Worm (Caenorhabditis elegans) whole organism, young adult: Measurements from ENCODE around the gene mboa-4.

Experiments used
- B0019.2 ChIP-seq: fragments of 200-800 bp; sonication (Bioruptor generic); conservative IDR thresholded peaks from 2 replicates; pipeline ENCODE4 v1.3.6; 2022; ENCODE audit warnings: missing genetic modification reagents, missing genetic modification characterization, missing compliant biosample characterization
- B0035.1 ChIP-seq: sonication (generic microtip); optimal IDR thresholded peaks from 2 replicates; lab custom pipeline; 2016; ENCODE audit warnings: missing genetic modification characterization, mild to moderate bottlenecking, missing compliant biosample characterization, missing genotype, missing genetic modification reagents
- B0336.3 ChIP-seq: fragments of 200-800 bp; sonication (Bioruptor generic); IDR thresholded peaks from 2 replicates; pipeline ENCODE4 v1.3.6; 2022; ENCODE audit warnings: missing genetic modification characterization, missing compliant biosample characterization
- C17E4.6 ChIP-seq: fragments of 200-800 bp; sonication (Bioruptor generic); IDR thresholded peaks from 2 replicates; pipeline ENCODE4 v1.3.6; 2022; ENCODE audit warnings: missing genetic modification reagents, missing genetic modification characterization, missing compliant biosample characterization
- D2030.7 ChIP-seq: fragments of 200-800 bp; sonication (Bioruptor generic); IDR thresholded peaks from 2 replicates; pipeline ENCODE4 v1.3.6; 2022; ENCODE audit warnings: missing genetic modification reagents, missing genetic modification characterization, missing compliant biosample characterization
- F22D6.2 ChIP-seq: sonication (generic microtip); optimal IDR thresholded peaks from 2 replicates; lab custom pipeline; 2016; ENCODE audit warnings: mild to moderate bottlenecking, missing genetic modification characterization, missing compliant biosample characterization
- F33H1.4 ChIP-seq: fragments of 200-800 bp; sonication (Bioruptor generic); IDR thresholded peaks from 2 replicates; pipeline ENCODE4 v1.3.6; 2022; ENCODE audit warnings: missing genetic modification reagents, missing genetic modification characterization, missing compliant biosample characterization
- F55B11.4 ChIP-seq: sonication (generic microtip); optimal IDR thresholded peaks from 2 replicates; lab custom pipeline; 2016; ENCODE audit warnings: missing compliant biosample characterization, missing genetic modification characterization, borderline replicate concordance; ENCODE audit not compliant: insufficient read depth
- K11D2.4 ChIP-seq: fragments of 200-800 bp; sonication (Bioruptor generic); IDR thresholded peaks from 2 replicates; pipeline ENCODE4 v1.3.6; 2022; ENCODE audit warnings: missing genetic modification reagents, missing genetic modification characterization, missing compliant biosample characterization
- K12H6.12 ChIP-seq: fragments of 200-800 bp; sonication (Bioruptor generic); optimal IDR thresholded peaks from 2 replicates; lab custom pipeline; 2018; ENCODE audit warnings: mild to moderate bottlenecking, missing genetic modification characterization, missing compliant biosample characterization
- Y53F4B.3 ChIP-seq: fragments of 200-800 bp; sonication (Bioruptor generic); IDR thresholded peaks from 2 replicates; pipeline ENCODE4 v1.3.6; 2022; ENCODE audit warnings: missing genetic modification reagents, missing genetic modification characterization, missing compliant biosample characterization
- Y53G8AR.9 ChIP-seq: fragments of 200-800 bp; sonication (Bioruptor generic); conservative IDR thresholded peaks from 2 replicates; pipeline ENCODE4 v1.3.6; 2022; ENCODE audit warnings: missing genetic modification reagents, missing genetic modification characterization, missing compliant biosample characterization
- ZK185.1 ChIP-seq: sonication (generic microtip); optimal IDR thresholded peaks from 2 replicates; lab custom pipeline; 2016; ENCODE audit warnings: mild to moderate bottlenecking, missing genetic modification characterization, missing compliant biosample characterization; ENCODE audit not compliant: poor library complexity, severe bottlenecking
- akir-1 ChIP-seq: fragments of 200-800 bp; sonication (Bioruptor generic); optimal IDR thresholded peaks from 2 replicates; lab custom pipeline; 2018; ENCODE audit warnings: mild to moderate bottlenecking, missing genetic modification characterization, moderate library complexity, missing compliant biosample characterization
- attf-5 ChIP-seq: fragments of 200-800 bp; sonication (Bioruptor generic); optimal IDR thresholded peaks from 2 replicates; lab custom pipeline; 2018; ENCODE audit warnings: mild to moderate bottlenecking, missing genetic modification characterization, missing compliant biosample characterization
- ccch-3 ChIP-seq: fragments of 200-800 bp; sonication (Bioruptor generic); optimal IDR thresholded peaks from 2 replicates; lab custom pipeline; 2018; ENCODE audit warnings: mild to moderate bottlenecking, missing genetic modification characterization, missing compliant biosample characterization
- cebp-1 ChIP-seq, 2 experiments: fragments of 200-800 bp in 1 of 2; sonication (Bioruptor generic) in 1 of 2; sonication (generic microtip) in 1 of 2; IDR thresholded peaks in 1 of 2; optimal IDR thresholded peaks in 1 of 2; 2 replicates each; pipeline versions ENCODE4 v1.3.6 to Lab custom; 2017 to 2022; ENCODE audit warnings: missing compliant biosample characterization in 2 of 2, missing genetic modification characterization in 2 of 2, mild to moderate bottlenecking in 1 of 2, missing genetic modification reagents in 1 of 2, moderate library complexity in 1 of 2
- ceh-91 ChIP-seq: fragments of 200-800 bp; sonication (Bioruptor generic); IDR thresholded peaks from 2 replicates; pipeline ENCODE4 v1.3.6; 2022; ENCODE audit warnings: missing genetic modification reagents, missing genetic modification characterization, missing compliant biosample characterization
- chd-7 ChIP-seq: sonication (generic microtip); optimal IDR thresholded peaks from 2 replicates; lab custom pipeline; 2016; ENCODE audit warnings: mild to moderate bottlenecking, missing genetic modification characterization, moderate library complexity, missing compliant biosample characterization
- die-1 ChIP-seq: sonication (generic microtip); optimal IDR thresholded peaks from 2 replicates; lab custom pipeline; 2016; ENCODE audit warnings: missing genotype, mild to moderate bottlenecking, missing genetic modification characterization, missing compliant biosample characterization
- efl-1 ChIP-seq: fragments of 150-350 bp; optimal IDR thresholded peaks from 2 replicates; lab custom pipeline; 2014; ENCODE audit warnings: missing biosample characterization, missing genetic modification reagents, missing genetic modification characterization
- egl-18 ChIP-seq: fragments of 200-800 bp; sonication (Bioruptor generic); IDR thresholded peaks from 2 replicates; pipeline ENCODE4 v1.3.6; 2022; ENCODE audit warnings: missing genetic modification reagents, missing genetic modification characterization, missing compliant biosample characterization
- fkh-3 ChIP-seq: sonication (generic microtip); optimal IDR thresholded peaks from 2 replicates; lab custom pipeline; 2016; ENCODE audit warnings: mild to moderate bottlenecking, missing genetic modification characterization, missing compliant biosample characterization
- hmg-1.2 ChIP-seq: fragments of 200-800 bp; sonication (Bioruptor generic); IDR thresholded peaks from 2 replicates; pipeline ENCODE4 v1.3.6; 2022; ENCODE audit warnings: missing genetic modification reagents, missing genetic modification characterization, missing compliant biosample characterization
- hmg-20 ChIP-seq: fragments of 200-800 bp; sonication (Bioruptor generic); IDR thresholded peaks from 2 replicates; pipeline ENCODE4 v1.3.6; 2022; ENCODE audit warnings: missing genetic modification reagents, missing genetic modification characterization, missing compliant biosample characterization
- hrde-1 ChIP-seq: sonication (generic microtip); optimal IDR thresholded peaks from 2 replicates; lab custom pipeline; 2016; ENCODE audit warnings: missing genetic modification characterization, mild to moderate bottlenecking, missing compliant biosample characterization, moderate library complexity, missing genotype, missing genetic modification reagents, borderline replicate concordance
- lag-1 ChIP-seq: fragments of 200-800 bp; sonication (Bioruptor generic); IDR thresholded peaks from 2 replicates; pipeline ENCODE4 v1.3.6; 2022; ENCODE audit warnings: missing genetic modification reagents, missing genetic modification characterization, missing compliant biosample characterization
- let-526 ChIP-seq: fragments of 200-800 bp; sonication (Bioruptor generic); IDR thresholded peaks from 2 replicates; pipeline ENCODE4 v1.3.6; 2022; ENCODE audit warnings: missing genetic modification reagents, missing genetic modification characterization, missing compliant biosample characterization
- madf-3 ChIP-seq: fragments of 200-800 bp; sonication (Bioruptor generic); IDR thresholded peaks from 2 replicates; pipeline ENCODE4 v1.3.6; 2022; ENCODE audit warnings: missing genetic modification reagents, missing genetic modification characterization, missing compliant biosample characterization
- madf-6 ChIP-seq: fragments of 200-800 bp; sonication (Bioruptor generic); IDR thresholded peaks from 2 replicates; pipeline ENCODE4 v1.3.6; 2022; ENCODE audit warnings: missing genetic modification reagents, missing genetic modification characterization, missing compliant biosample characterization
- madf-8 ChIP-seq: fragments of 200-800 bp; sonication (Bioruptor generic); conservative IDR thresholded peaks from 2 replicates; pipeline ENCODE4 v1.3.6; 2022; ENCODE audit warnings: missing genetic modification reagents, missing genetic modification characterization, missing compliant biosample characterization
- nfya-2 ChIP-seq: fragments of 200-800 bp; sonication (Bioruptor generic); IDR thresholded peaks from 2 replicates; pipeline ENCODE4 v1.3.6; 2022; ENCODE audit warnings: missing genetic modification reagents, missing genetic modification characterization, missing compliant biosample characterization
- nfyb-1 ChIP-seq: fragments of 200-800 bp; sonication (Bioruptor generic); IDR thresholded peaks from 2 replicates; pipeline ENCODE4 v1.3.6; 2022; ENCODE audit warnings: missing genetic modification reagents, missing genetic modification characterization, missing compliant biosample characterization
- nhr-179 ChIP-seq: sonication (generic microtip); optimal IDR thresholded peaks from 2 replicates; lab custom pipeline; 2016; ENCODE audit warnings: mild to moderate bottlenecking, missing genetic modification characterization, missing compliant biosample characterization
- nhr-90 ChIP-seq: sonication (generic microtip); optimal IDR thresholded peaks from 2 replicates; lab custom pipeline; 2016; ENCODE audit warnings: missing genotype, mild to moderate bottlenecking, missing genetic modification characterization, missing compliant biosample characterization
- pbrm-1 ChIP-seq: fragments of 200-800 bp; sonication (Bioruptor generic); IDR thresholded peaks from 2 replicates; pipeline ENCODE4 v1.3.6; 2022; ENCODE audit warnings: missing genetic modification reagents, missing genetic modification characterization, missing compliant biosample characterization
- pha-4 ChIP-seq: fragments of 150-350 bp; sonication (generic microtip); optimal IDR thresholded peaks from 2 replicates; lab custom pipeline; 2014; ENCODE audit warnings: missing biosample characterization, missing genetic modification reagents, missing genetic modification characterization
- repo-1 ChIP-seq: sonication (generic microtip); optimal IDR thresholded peaks from 2 replicates; lab custom pipeline; 2017; ENCODE audit warnings: mild to moderate bottlenecking, missing genetic modification characterization, missing compliant biosample characterization
- rpc-1 ChIP-seq, 2 experiments: fragments of 150-350 bp in 1 of 2; sonication (generic microtip) in 1 of 2; optimal IDR thresholded peaks; 2 replicates each; lab custom pipeline; 2014 to 2018; ENCODE audit warnings: missing biosample characterization in 1 of 2, missing genetic modification characterization in 1 of 2, missing genetic modification reagents in 1 of 2, missing genotype in 1 of 2
- snpc-3.4 ChIP-seq: sonication (generic microtip); optimal IDR thresholded peaks from 2 replicates; lab custom pipeline; 2017; ENCODE audit warnings: missing genetic modification characterization, mild to moderate bottlenecking, missing compliant biosample characterization, antibody characterized with exemption, moderate library complexity, missing genotype, missing genetic modification reagents
- tbx-9 ChIP-seq: sonication (generic microtip); optimal IDR thresholded peaks from 2 replicates; lab custom pipeline; 2016; ENCODE audit warnings: borderline replicate concordance, missing genetic modification characterization, inconsistent platforms, missing compliant biosample characterization
- unc-130 ChIP-seq: sonication (generic microtip); optimal IDR thresholded peaks from 2 replicates; lab custom pipeline; 2016; ENCODE audit warnings: missing genetic modification reagents, missing genetic modification characterization, missing compliant biosample characterization
- zim-3 ChIP-seq: sonication (generic microtip); optimal IDR thresholded peaks from 2 replicates; lab custom pipeline; 2017; ENCODE audit warnings: mild to moderate bottlenecking, missing genetic modification characterization, moderate library complexity, missing compliant biosample characterization
- ztf-26 ChIP-seq: sonication (generic microtip); optimal IDR thresholded peaks from 2 replicates; lab custom pipeline; 2017; ENCODE audit warnings: missing genetic modification characterization, missing compliant biosample characterization
- ztf-3 ChIP-seq: fragments of 200-800 bp; sonication (Bioruptor generic); optimal IDR thresholded peaks from 2 replicates; lab custom pipeline; 2018; ENCODE audit warnings: mild to moderate bottlenecking, missing genetic modification characterization, missing compliant biosample characterization

mboa-4 gene

ce11 chrIV:11149454-11150163 lies 10.2 kb downstream of the mboa-4 start, which contains the start of the genes F01G4.6 and pfd-1 (continued):
- TF ChIP-seq F22D6.2 (tag; lab: Kevin White, UChicago) (peak; percentile 23), zim-3 (tag; lab: Kevin White, UChicago) (no peak), B0019.2 (no peak), madf-3 (GFP tag; lab: Robert Waterston, UW) (peak; percentile 74; the same call in 1 of the 2 replicates), madf-6 (GFP tag; lab: Robert Waterston, UW) (peak; percentile 85), fkh-3 (tag; lab: Kevin White, UChicago) (no peak), ceh-91 (GFP tag; lab: Robert Waterston, UW) (0 out of 2 replicates have a peak, but pooled peaks have one; percentile 27), K12H6.12 (tag; lab: Kevin White, UChicago) (peak; percentile 68), akir-1 (GFP tag; lab: Kevin White, UChicago) (no peak), ccch-3 (GFP tag; lab: Kevin White, UChicago) (no peak), nhr-179 (tag; lab: Kevin White, UChicago) (no peak), K11D2.4 (GFP tag; lab: Robert Waterston, UW) (peak; percentile 88), lag-1 (GFP tag; lab: Robert Waterston, UW) (no peak), hmg-20 (GFP tag; lab: Robert Waterston, UW) (peak; percentile 46; the same call in 1 of the 2 replicates), efl-1 (peak; percentile 50), F55B11.4 (tag; lab: Kevin White, UChicago) (no peak), madf-8 (no peak; the same call in 1 of the 2 replicates), repo-1 (peak; percentile 37), ztf-26 (tag; lab: Kevin White, UChicago) (peak; percentile 65), nhr-90 (no peak), pha-4 (tag; lab: Kevin White, UChicago) (peak; percentile 69), hrde-1 (no peak), tbx-9 (no peak), D2030.7 (0 out of 2 replicates have a peak, but pooled peaks have one; percentile 38), nfya-2 (GFP tag; lab: Robert Waterston, UW) (no peak), ZK185.1 (peak; percentile 85), B0035.1 (no peak), Y53F4B.3 (GFP tag; lab: Robert Waterston, UW) (no peak), let-526 (GFP tag; lab: Robert Waterston, UW) (no peak), egl-18 (no peak), B0336.3 (GFP tag; lab: Robert Waterston, UW) (0 out of 2 replicates have a peak, but pooled peaks have one; percentile 64), nfyb-1 (GFP tag; lab: Robert Waterston, UW) (peak; percentile 95)

ce11 chrIV:11148788-11149366 lies 10.9 kb downstream of the mboa-4 start:
- TF ChIP-seq chd-7 (tag; lab: Kevin White, UChicago) (peak; percentile 58), unc-130 (no peak), pbrm-1 (GFP tag; lab: Robert Waterston, UW) (0 out of 2 replicates have a peak, but pooled peaks have one; percentile 46), madf-6 (GFP tag; lab: Robert Waterston, UW) (0 out of 2 replicates have a peak, but pooled peaks have one; percentile 22), hmg-20 (GFP tag; lab: Robert Waterston, UW) (no peak), nfyb-1 (GFP tag; lab: Robert Waterston, UW) (peak; percentile 74; the same call in 1 of the 2 replicates), C17E4.6 (GFP tag; lab: Robert Waterston, UW) (no peak), hmg-1.2 (peak; percentile 35; the same call in 1 of the 2 replicates), rpc-1 (optimal IDR thresholded peaks at IDR 0.05; lab: Kevin White, UChicago) (no peak), rpc-1 (tag; optimal IDR thresholded peaks at IDR 0.05; lab: Kevin White, UChicago) (no peak), snpc-3.4 (tag; lab: Kevin White, UChicago) (no peak), die-1 (tag; lab: Kevin White, UChicago) (peak; percentile 30), ztf-3 (GFP tag; lab: Kevin White, UChicago) (peak; percentile 18), attf-5 (GFP tag; lab: Kevin White, UChicago) (peak; percentile 47), B0019.2 (no peak), Y53G8AR.9 (GFP tag; lab: Robert Waterston, UW) (no peak), F33H1.4 (GFP tag; lab: Robert Waterston, UW) (no peak), cebp-1 (GFP tag; IDR thresholded peaks at IDR 0.05; lab: Robert Waterston, UW) (no peak), cebp-1 (tag; optimal IDR thresholded peaks at IDR 0.05; lab: Kevin White, UChicago) (peak; percentile 15)
